Fruit fly (Drosophila melanogaster) whole organism, embryonic: Measurements from ENCODE around the gene Nepl13.
A peak's percentile ranks its signal among the peaks of the same experiment; 100 is the strongest.

Experiments
- Atf3 ChIP-seq: fragments of 200-800 bp; sonication (Bioruptor generic); optimal IDR thresholded peaks from 3 replicates; lab custom pipeline; 2016; ENCODE audit warnings: missing biosample characterization, missing genetic modification characterization
- Bteb2 ChIP-seq: fragments of 200-800 bp; sonication (Bioruptor generic); optimal IDR thresholded peaks from 2 replicates; lab custom pipeline; 2016; ENCODE audit warnings: missing biosample characterization, missing genetic modification characterization
- CG10147 ChIP-seq: fragments of 200-800 bp; sonication (Bioruptor generic); optimal IDR thresholded peaks from 2 replicates; lab custom pipeline; 2019; ENCODE audit warnings: missing biosample characterization, mild to moderate bottlenecking, missing genetic modification characterization, moderate library complexity
- CG12071 ChIP-seq: fragments of 200-800 bp; sonication (Bioruptor generic); optimal IDR thresholded peaks from 3 replicates; lab custom pipeline; 2018; ENCODE audit warnings: missing biosample characterization, mild to moderate bottlenecking, missing genetic modification characterization
- CG12942 ChIP-seq: fragments of 200-800 bp; sonication (Bioruptor generic); optimal IDR thresholded peaks from 3 replicates; lab custom pipeline; 2016; ENCODE audit warnings: missing biosample characterization, missing genetic modification characterization
- CG13424 ChIP-seq: fragments of 200-800 bp; sonication (Bioruptor generic); optimal IDR thresholded peaks from 2 replicates; lab custom pipeline; 2019; ENCODE audit warnings: missing biosample characterization, mild to moderate bottlenecking, missing genetic modification characterization, moderate library complexity
- CG13624 ChIP-seq: fragments of 200-800 bp; sonication (Bioruptor generic); optimal IDR thresholded peaks from 2 replicates; lab custom pipeline; 2016; ENCODE audit warnings: missing biosample characterization, missing genetic modification characterization
- CG14014 ChIP-seq: fragments of 200-800 bp; sonication (Bioruptor generic); IDR thresholded peaks from 2 replicates; pipeline ENCODE4 v1.3.6; 2022; ENCODE audit warnings: missing biosample characterization, missing genetic modification characterization
- CG15073 ChIP-seq: fragments of 200-800 bp; sonication (Bioruptor generic); optimal IDR thresholded peaks from 2 replicates; lab custom pipeline; 2016; ENCODE audit warnings: missing biosample characterization, missing genetic modification characterization
- CG16863 ChIP-seq: fragments of 200-800 bp; sonication (Bioruptor generic); optimal IDR thresholded peaks from 3 replicates; lab custom pipeline; 2016; ENCODE audit warnings: missing biosample characterization, missing genetic modification characterization
- CG17186 ChIP-seq: fragments of 200-800 bp; sonication (Bioruptor generic); optimal IDR thresholded peaks from 3 replicates; lab custom pipeline; 2017; ENCODE audit warnings: missing biosample characterization, missing genetic modification reagents, missing genetic modification characterization
- CG17568 ChIP-seq: fragments of 200-800 bp; sonication (Bioruptor generic); optimal IDR thresholded peaks from 2 replicates; lab custom pipeline; 2018; ENCODE audit warnings: missing biosample characterization, mild to moderate bottlenecking, missing genetic modification characterization, moderate library complexity
- CG18619 ChIP-seq: fragments of 200-800 bp; sonication (Bioruptor generic); optimal IDR thresholded peaks from 3 replicates; lab custom pipeline; 2017; ENCODE audit warnings: missing biosample characterization, mild to moderate bottlenecking, missing genetic modification characterization
- CG31441 ChIP-seq: fragments of 200-800 bp; sonication (Bioruptor generic); IDR thresholded peaks from 2 replicates; pipeline ENCODE4 v1.3.6; 2022; ENCODE audit warnings: missing biosample characterization, missing genetic modification characterization
- CG32532 ChIP-seq: fragments of 200-800 bp; sonication (Bioruptor generic); IDR thresholded peaks from 2 replicates; pipeline ENCODE4 v1.3.6; 2022; ENCODE audit warnings: missing biosample characterization, missing genetic modification characterization
- CG33213 ChIP-seq: fragments of 200-800 bp; sonication (Bioruptor generic); optimal IDR thresholded peaks from 3 replicates; lab custom pipeline; 2016; ENCODE audit warnings: missing biosample characterization, missing genetic modification characterization
- CG3407 ChIP-seq: fragments of 200-800 bp; sonication (Bioruptor generic); optimal IDR thresholded peaks from 2 replicates; lab custom pipeline; 2018; ENCODE audit warnings: missing biosample characterization, mild to moderate bottlenecking, missing genetic modification characterization
- CG3995 ChIP-seq: fragments of 200-800 bp; sonication (Bioruptor generic); optimal IDR thresholded peaks from 3 replicates; lab custom pipeline; 2016; ENCODE audit warnings: missing biosample characterization, missing genetic modification characterization
- CG6791 ChIP-seq: fragments of 200-800 bp; sonication (Bioruptor generic); IDR thresholded peaks from 3 replicates; pipeline ENCODE4 v1.3.6; 2022; ENCODE audit warnings: missing biosample characterization, missing genetic modification characterization; ENCODE audit not compliant: partially characterized antibody
- CG7987 ChIP-seq: fragments of 200-800 bp; sonication (Bioruptor generic); optimal IDR thresholded peaks from 2 replicates; lab custom pipeline; 2018; ENCODE audit warnings: missing biosample characterization, mild to moderate bottlenecking, missing genetic modification characterization, moderate library complexity
- D19A ChIP-seq: fragments of 200-800 bp; optimal IDR thresholded peaks from 3 replicates; lab custom pipeline; 2019; ENCODE audit warnings: missing biosample characterization, mild to moderate bottlenecking, missing genetic modification characterization, moderate library complexity
- Dbx ChIP-seq: fragments of 200-800 bp; sonication (Bioruptor generic); IDR thresholded peaks from 3 replicates; pipeline ENCODE4 v1.3.6; 2022; ENCODE audit warnings: missing biosample characterization, missing genetic modification characterization
- Dref ChIP-seq: fragments of 200-800 bp; sonication (Bioruptor generic); IDR thresholded peaks from 2 replicates; pipeline ENCODE4 v1.3.6; 2022; ENCODE audit warnings: missing biosample characterization, missing genetic modification characterization
- Fer1 ChIP-seq: fragments of 200-800 bp; sonication (Bioruptor generic); optimal IDR thresholded peaks from 2 replicates; lab custom pipeline; 2017; ENCODE audit warnings: missing biosample characterization, mild to moderate bottlenecking, missing genetic modification characterization
- Fer2 ChIP-seq: fragments of 200-800 bp; sonication (Bioruptor generic); optimal IDR thresholded peaks from 2 replicates; lab custom pipeline; 2018; ENCODE audit warnings: missing biosample characterization, mild to moderate bottlenecking, missing genetic modification characterization, moderate library complexity
- HLH4C ChIP-seq: fragments of 200-800 bp; sonication (Bioruptor generic); IDR thresholded peaks from 3 replicates; pipeline ENCODE4 v1.3.6; 2022; ENCODE audit warnings: missing biosample characterization, missing genetic modification characterization; ENCODE audit not compliant: partially characterized antibody
- Hmx ChIP-seq: fragments of 200-800 bp; sonication (Bioruptor generic); optimal IDR thresholded peaks from 2 replicates; lab custom pipeline; 2016; ENCODE audit warnings: missing biosample characterization, missing genetic modification characterization
- MTF-1 ChIP-seq: fragments of 200-800 bp; sonication (Bioruptor generic); optimal IDR thresholded peaks from 2 replicates; lab custom pipeline; 2018; ENCODE audit warnings: missing biosample characterization, mild to moderate bottlenecking, missing genetic modification characterization, borderline replicate concordance
- NfI ChIP-seq: fragments of 200-800 bp; sonication (Bioruptor generic); optimal IDR thresholded peaks from 3 replicates; lab custom pipeline; 2018; ENCODE audit warnings: missing biosample characterization, mild to moderate bottlenecking, missing genetic modification characterization, moderate library complexity
- PHDP ChIP-seq: fragments of 200-800 bp; sonication (Bioruptor generic); optimal IDR thresholded peaks from 3 replicates; lab custom pipeline; 2018; ENCODE audit warnings: missing biosample characterization, mild to moderate bottlenecking, missing genetic modification characterization, moderate library complexity
- Rfx ChIP-seq: fragments of 200-800 bp; sonication (Bioruptor generic); IDR thresholded peaks from 2 replicates; pipeline ENCODE4 v1.3.6; 2022; ENCODE audit warnings: missing biosample characterization, missing genetic modification characterization
- Tbp ChIP-seq: fragments of >200 bp; optimal IDR thresholded peaks from 2 replicates; lab custom pipeline; 2018; ENCODE audit warnings: missing biosample characterization, missing genetic modification characterization
- amos ChIP-seq: fragments of 200-800 bp; sonication (Bioruptor generic); IDR thresholded peaks from 2 replicates; pipeline ENCODE4 v1.3.6; 2022; ENCODE audit warnings: missing biosample characterization, missing genetic modification characterization; ENCODE audit not compliant: partially characterized antibody
- ap ChIP-seq: fragments of 200-800 bp; sonication (Bioruptor generic); IDR thresholded peaks from 2 replicates; pipeline ENCODE4 v1.3.6; 2022; ENCODE audit warnings: missing biosample characterization, missing genetic modification characterization
- ase ChIP-seq: fragments of 200-800 bp; sonication (Bioruptor generic); IDR thresholded peaks from 3 replicates; pipeline ENCODE4 v1.3.6; 2022; ENCODE audit warnings: missing biosample characterization, missing genetic modification characterization
- az2 ChIP-seq: fragments of 200-800 bp; sonication (Bioruptor generic); optimal IDR thresholded peaks from 3 replicates; lab custom pipeline; 2016; ENCODE audit warnings: missing biosample characterization, missing genetic modification characterization
- caup ChIP-seq: fragments of 200-800 bp; sonication (Bioruptor generic); optimal IDR thresholded peaks from 3 replicates; lab custom pipeline; 2017; ENCODE audit warnings: missing biosample characterization, mild to moderate bottlenecking, missing genetic modification characterization, moderate library complexity; ENCODE audit not compliant: severe bottlenecking
- corto ChIP-seq: fragments of 200-800 bp; sonication (Bioruptor generic); optimal IDR thresholded peaks from 2 replicates; lab custom pipeline; 2016; ENCODE audit warnings: missing biosample characterization, mild to moderate bottlenecking, missing genetic modification characterization, moderate library complexity
- disco-r ChIP-seq: fragments of 200-800 bp; sonication (Bioruptor generic); optimal IDR thresholded peaks from 2 replicates; lab custom pipeline; 2016; ENCODE audit warnings: missing biosample characterization, missing genetic modification characterization
- exex ChIP-seq: fragments of 200-800 bp; sonication (Bioruptor generic); optimal IDR thresholded peaks from 4 replicates; lab custom pipeline; 2018; ENCODE audit warnings: missing biosample characterization, mild to moderate bottlenecking, missing genetic modification characterization, moderate library complexity
- gsb-n ChIP-seq: fragments of 200-800 bp; sonication (Bioruptor generic); optimal IDR thresholded peaks from 3 replicates; lab custom pipeline; 2018; ENCODE audit warnings: missing biosample characterization, mild to moderate bottlenecking, missing genetic modification characterization
- inv ChIP-seq: fragments of 200-800 bp; sonication (Bioruptor generic); IDR thresholded peaks from 2 replicates; pipeline ENCODE4 v1.3.6; 2022; ENCODE audit warnings: missing biosample characterization, missing genetic modification characterization; ENCODE audit not compliant: partially characterized antibody
- kah ChIP-seq: fragments of 200-800 bp; sonication (Bioruptor generic); optimal IDR thresholded peaks from 2 replicates; lab custom pipeline; 2018; ENCODE audit warnings: missing biosample characterization, mild to moderate bottlenecking, missing genetic modification characterization
- klu ChIP-seq: fragments of 200-800 bp; sonication (Bioruptor generic); IDR thresholded peaks from 2 replicates; pipeline ENCODE4 v1.3.6; 2022; ENCODE audit warnings: missing biosample characterization, missing genetic modification characterization
- repo ChIP-seq: fragments of 200-800 bp; sonication (Bioruptor generic); optimal IDR thresholded peaks from 2 replicates; lab custom pipeline; 2016; ENCODE audit warnings: missing biosample characterization, missing genetic modification characterization
- rib ChIP-seq: fragments of 200-800 bp; sonication (Bioruptor generic); IDR thresholded peaks from 2 replicates; pipeline ENCODE4 v1.3.6; 2022; ENCODE audit warnings: missing biosample characterization, missing genetic modification characterization
- sens ChIP-seq: fragments of 200-800 bp; sonication (Bioruptor generic); peaks from one replicate; lab custom pipeline; 2016; ENCODE audit warnings: missing biosample characterization, missing genetic modification characterization
- seq ChIP-seq: fragments of 200-800 bp; sonication (Bioruptor generic); IDR thresholded peaks from 2 replicates; pipeline ENCODE4 v1.3.6; 2022; ENCODE audit warnings: missing biosample characterization, missing genetic modification characterization
- tup ChIP-seq: fragments of 200-800 bp; sonication (Bioruptor generic); optimal IDR thresholded peaks from 2 replicates; lab custom pipeline; 2016; ENCODE audit warnings: missing biosample characterization, mild to moderate bottlenecking, missing genetic modification characterization, moderate library complexity
- tx ChIP-seq: fragments of 200-800 bp; sonication (Bioruptor generic); optimal IDR thresholded peaks from 2 replicates; lab custom pipeline; 2016; ENCODE audit warnings: missing biosample characterization, missing genetic modification characterization
- unpg ChIP-seq: fragments of 200-800 bp; sonication (Bioruptor generic); optimal IDR thresholded peaks from 3 replicates; lab custom pipeline; 2018; ENCODE audit warnings: missing biosample characterization, mild to moderate bottlenecking, missing genetic modification characterization, moderate library complexity
- zfh2 ChIP-seq: fragments of 200-800 bp; sonication (Bioruptor generic); optimal IDR thresholded peaks from 2 replicates; lab custom pipeline; 2016; ENCODE audit warnings: missing biosample characterization, missing genetic modification characterization

Gene Nepl13

dm6 chr3R:22719607-22719949 is 41.3 kb downstream of the Nepl13 start (continued):
- TF ChIP-seq CG3407 (GFP tag; lab: Kevin White, UChicago) (no peak), CG31441 (GFP tag; lab: Robert Waterston, UW) (peak; percentile 44; the same call in 1 of the 2 replicates), corto (GFP tag; lab: Kevin White, UChicago) (no peak), CG17568 (GFP tag; lab: Kevin White, UChicago) (no peak), CG13424 (peak; percentile 33), Hmx (GFP tag; lab: Kevin White, UChicago) (no peak), tx (no peak), amos (GFP tag; lab: Robert Waterston, UW) (no peak), CG32532 (GFP tag; lab: Robert Waterston, UW) (peak; percentile 10; the same call in 1 of the 2 replicates), Fer2 (tag; lab: Kevin White, UChicago) (no peak), CG10147 (GFP tag; lab: Kevin White, UChicago) (no peak), klu (no peak), seq (GFP tag; lab: Robert Waterston, UW) (peak; percentile 57), CG33213 (GFP tag; lab: Kevin White, UChicago) (no peak), HLH4C (no peak), D19A (tag; lab: Kevin White, UChicago) (no peak), zfh2 (GFP tag; lab: Kevin White, UChicago) (no peak), az2 (no peak), disco-r (no peak), unpg (GFP tag; lab: Kevin White, UChicago) (peak; percentile 47), Rfx (GFP tag; lab: Robert Waterston, UW) (no peak), repo (GFP tag; lab: Kevin White, UChicago) (no peak), Dref (GFP tag; lab: Robert Waterston, UW) (no peak), CG16863 (GFP tag; lab: Kevin White, UChicago) (no peak), Tbp (GFP tag; lab: Kevin White, UChicago) (no peak), CG14014 (GFP tag; lab: Robert Waterston, UW) (no peak), CG18619 (no peak), CG7987 (GFP tag; lab: Kevin White, UChicago) (no peak), Dbx (GFP tag; lab: Robert Waterston, UW) (no peak), caup (no peak), CG17186 (GFP tag; lab: Kevin White, UChicago) (no peak), CG13624 (no peak), PHDP (tag; lab: Kevin White, UChicago) (no peak), CG15073 (GFP tag; lab: Kevin White, UChicago) (no peak), CG3995 (GFP tag; lab: Kevin White, UChicago) (no peak), CG6791 (GFP tag; lab: Robert Waterston, UW) (no peak), gsb-n (no peak), ap (no peak), rib (GFP tag; lab: Robert Waterston, UW) (no peak), ase (no peak), CG12942 (no peak), Atf3 (GFP tag; lab: Kevin White, UChicago) (no peak), inv (GFP tag; lab: Robert Waterston, UW) (no peak), Fer1 (GFP tag; lab: Kevin White, UChicago) (peak; percentile 27), MTF-1 (GFP tag; lab: Kevin White, UChicago) (no peak), exex (tag; lab: Kevin White, UChicago) (no peak), kah (GFP tag; lab: Kevin White, UChicago) (no peak), CG12071 (GFP tag; lab: Kevin White, UChicago) (peak; percentile 7), tup (GFP tag; lab: Kevin White, UChicago) (no peak), NfI (no peak), Bteb2 (GFP tag; lab: Kevin White, UChicago) (no peak), sens (peak; percentile 86)
